Worm (Caenorhabditis elegans) whole organism, L4 larva: ENCODE data around the gene Y70G10A.4.

Experiments used
- R02D3.7 ChIP-seq: fragments of 150-350 bp; sonication (generic microtip); optimal IDR thresholded peaks from 3 replicates; lab custom pipeline; 2014; ENCODE audit warnings: missing biosample characterization, missing genetic modification characterization
- aly-2 ChIP-seq: sonication (generic microtip); optimal IDR thresholded peaks from 2 replicates; lab custom pipeline; 2018; ENCODE audit warnings: missing biosample characterization, missing genetic modification characterization
- ama-1 ChIP-seq: fragments of 150-350 bp; optimal IDR thresholded peaks from 2 replicates; lab custom pipeline; 2014; ENCODE audit warnings: inconsistent platforms, mixed read lengths
- duxl-1 ChIP-seq: sonication (generic microtip); optimal IDR thresholded peaks from 2 replicates; lab custom pipeline; 2016; ENCODE audit warnings: mild to moderate bottlenecking, missing genetic modification characterization, moderate library complexity, missing compliant biosample characterization; ENCODE audit not compliant: poor library complexity
- nhr-237 ChIP-seq: sonication (generic microtip); optimal IDR thresholded peaks from 2 replicates; lab custom pipeline; 2017; ENCODE audit warnings: missing biosample characterization, missing genetic modification characterization
- pha-4 ChIP-seq, 2 experiments: fragments of 150-350 bp in 1 of 2; fragments of 200-800 bp in 1 of 2; sonication (Bioruptor generic) in 1 of 2; IDR thresholded peaks in 1 of 2; optimal IDR thresholded peaks in 1 of 2; 2 replicates each; pipeline versions ENCODE4 v1.3.6 to Lab custom; 2014 to 2022; ENCODE audit warnings: missing genetic modification characterization in 2 of 2, missing genetic modification reagents in 2 of 2, missing biosample characterization in 1 of 2, missing compliant biosample characterization in 1 of 2
- rbr-2 ChIP-seq: sonication (generic microtip); optimal IDR thresholded peaks from 2 replicates; lab custom pipeline; 2016; ENCODE audit warnings: missing genotype, missing genetic modification characterization, missing compliant biosample characterization
- ztf-11 ChIP-seq: fragments of 150-350 bp; optimal IDR thresholded peaks from 2 replicates; lab custom pipeline; 2014; ENCODE audit warnings: missing biosample characterization, missing genetic modification characterization

DNA sequence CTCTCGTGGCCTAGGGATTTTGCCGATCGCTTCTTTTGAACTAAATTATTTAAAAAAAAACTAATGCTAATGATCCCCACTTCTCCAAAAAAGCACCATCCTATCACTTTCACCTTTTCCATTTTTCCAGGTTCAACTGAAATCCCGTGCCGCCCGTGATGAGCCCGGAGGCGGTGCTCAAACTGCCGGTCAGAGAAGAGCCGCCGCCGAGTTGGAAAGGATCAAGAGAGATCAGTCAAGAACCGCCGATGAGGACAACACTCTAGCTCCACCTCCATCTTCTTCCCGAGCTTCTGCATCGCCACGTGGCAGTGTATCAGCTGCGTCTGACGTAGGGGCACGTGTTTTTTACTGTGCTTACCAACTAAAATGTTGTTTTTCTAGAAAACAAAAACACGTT, 31.4 kb downstream of the Y70G10A.4 start:
- no peak for TF ChIP-seq rbr-2 (tag; lab: Kevin White, UChicago)
- no peak for TF ChIP-seq ama-1 (lab: Kevin White, UChicago)
- no peak for TF ChIP-seq aly-2
- no peak for TF ChIP-seq duxl-1
- no peak for TF ChIP-seq nhr-237 (tag; lab: Kevin White, UChicago)
- no peak for TF ChIP-seq R02D3.7
- no peak for TF ChIP-seq ztf-11 (tag; lab: Kevin White, UChicago)
- TF ChIP-seq pha-4 (GFP tag; IDR thresholded peaks at IDR 0.05; lab: Robert Waterston, UW), result no peak
- no peak for TF ChIP-seq pha-4 (tag; optimal IDR thresholded peaks at IDR 0.05; lab: Kevin White, UChicago)
